Worm (Caenorhabditis elegans) whole organism, L2 larva: ENCODE results near the gene srv-25.

Experiments used
- F13H6.1 ChIP-seq: sonication (generic microtip); optimal IDR thresholded peaks from 2 replicates; lab custom pipeline; 2016; ENCODE audit warnings: missing genetic modification characterization, missing compliant biosample characterization
- ZK546.5 ChIP-seq: sonication (generic microtip); optimal IDR thresholded peaks from 2 replicates; lab custom pipeline; 2017; ENCODE audit warnings: missing biosample characterization, missing genetic modification characterization
- aly-2 ChIP-seq: fragments of 150-350 bp; optimal IDR thresholded peaks from 2 replicates; lab custom pipeline; 2014; ENCODE audit warnings: missing biosample characterization, missing genetic modification characterization
- ama-1 ChIP-seq: fragments of 150-350 bp; optimal IDR thresholded peaks from 2 replicates; lab custom pipeline; 2018; ENCODE audit warnings: inconsistent platforms
- fos-1 ChIP-seq: fragments of 150-350 bp; optimal IDR thresholded peaks from 2 replicates; lab custom pipeline; 2014; ENCODE audit warnings: missing biosample characterization, missing genetic modification characterization
- lsy-2 ChIP-seq, 2 experiments: fragments of 150-350 bp in 1 of 2; sonication (generic microtip) in 1 of 2; optimal IDR thresholded peaks; 2 replicates each; lab custom pipeline; 2014 to 2017; ENCODE audit warnings: missing biosample characterization in 2 of 2, missing genetic modification characterization in 2 of 2
- mbf-1 ChIP-seq: sonication (generic microtip); optimal IDR thresholded peaks from 2 replicates; lab custom pipeline; 2017; ENCODE audit warnings: missing biosample characterization, missing genetic modification characterization
- nhr-12 ChIP-seq: fragments of 150-350 bp; optimal IDR thresholded peaks from 2 replicates; lab custom pipeline; 2014; ENCODE audit warnings: missing biosample characterization, missing genetic modification characterization
- snpc-4 ChIP-seq: fragments of 150-350 bp; optimal IDR thresholded peaks from 2 replicates; lab custom pipeline; 2014; ENCODE audit warnings: missing biosample characterization, missing genetic modification characterization
- unc-62 ChIP-seq: fragments of 150-350 bp; optimal IDR thresholded peaks from 2 replicates; lab custom pipeline; 2014; ENCODE audit warnings: missing biosample characterization, missing genetic modification reagents, missing genetic modification characterization
- ztf-11 ChIP-seq: sonication (generic microtip); optimal IDR thresholded peaks from 2 replicates; lab custom pipeline; 2017; ENCODE audit warnings: missing biosample characterization, missing genetic modification characterization

DNA sequence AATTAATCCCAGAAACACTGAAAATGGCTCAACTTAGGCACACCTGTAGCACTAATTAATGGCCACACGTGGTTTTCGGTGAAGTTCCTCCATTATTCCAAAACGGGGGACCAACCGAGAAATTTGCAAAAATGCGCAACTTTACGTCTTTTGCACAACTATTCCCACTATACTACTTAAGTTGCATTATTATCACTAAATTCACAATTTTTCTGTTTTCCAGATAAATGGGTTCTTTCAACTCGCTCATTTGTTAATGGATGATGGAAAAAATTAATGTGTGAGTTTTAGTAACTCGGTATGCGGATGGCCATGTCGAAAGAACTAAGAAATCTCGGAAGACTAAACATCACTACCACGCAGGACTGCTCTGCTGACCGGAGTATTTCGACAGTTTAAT, 48.9 kb downstream of the srv-25 start, which contains the start of gene T13A10.64:
- TF ChIP-seq ama-1 (lab: Kevin White, UChicago) (no peak), mbf-1 (tag; lab: Kevin White, UChicago) (no peak), fos-1 (tag; lab: Kevin White, UChicago) (no peak), nhr-12 (tag; lab: Kevin White, UChicago) (no peak), aly-2 (tag; lab: Kevin White, UChicago) (no peak), ZK546.5 (tag; lab: Kevin White, UChicago) (no peak), F13H6.1 (tag; lab: Kevin White, UChicago) (no peak), lsy-2 (tag; optimal IDR thresholded peaks at IDR 0.05; lab: Kevin White, UChicago) (no peak), snpc-4 (tag; lab: Kevin White, UChicago) (no peak), unc-62 (no peak), ztf-11 (tag; lab: Kevin White, UChicago) (no peak)
